Fruit fly (Drosophila melanogaster) whole organism, embryonic: ENCODE data around the gene CG1628.

ENCODE experiments used
- Antp ChIP-seq: fragments of 200-800 bp; sonication (Bioruptor generic); optimal IDR thresholded peaks from 3 replicates; lab custom pipeline; 2016; ENCODE audit warnings: missing biosample characterization, missing genetic modification characterization
- Bgb ChIP-seq: fragments of 200-800 bp; sonication (Bioruptor generic); IDR thresholded peaks from 2 replicates; pipeline ENCODE4 v1.3.6; 2022; ENCODE audit warnings: missing biosample characterization, missing genetic modification characterization; ENCODE audit not compliant: partially characterized antibody
- CG10267 ChIP-seq: fragments of 200-800 bp; sonication (Bioruptor generic); optimal IDR thresholded peaks from 2 replicates; lab custom pipeline; 2018; ENCODE audit warnings: missing biosample characterization, mild to moderate bottlenecking, missing genetic modification characterization, moderate library complexity
- CG10366 ChIP-seq: fragments of 200-800 bp; sonication (Bioruptor generic); IDR thresholded peaks from 2 replicates; pipeline ENCODE4 v1.3.6; 2022; ENCODE audit warnings: missing biosample characterization, missing genetic modification characterization
- CG10979 ChIP-seq: fragments of 200-800 bp; sonication (Bioruptor generic); optimal IDR thresholded peaks from 2 replicates; lab custom pipeline; 2018; ENCODE audit warnings: missing biosample characterization, mild to moderate bottlenecking, missing genetic modification characterization, moderate library complexity
- CG11398 ChIP-seq: fragments of 200-800 bp; sonication (Bioruptor generic); optimal IDR thresholded peaks from 2 replicates; lab custom pipeline; 2016; ENCODE audit warnings: missing biosample characterization, missing genetic modification characterization
- CG11456 ChIP-seq: fragments of 200-800 bp; sonication (Bioruptor generic); IDR thresholded peaks from 3 replicates; pipeline ENCODE4 v1.3.6; 2022; ENCODE audit warnings: missing biosample characterization, missing genetic modification characterization
- CG12391 ChIP-seq: fragments of 200-800 bp; sonication (Bioruptor generic); optimal IDR thresholded peaks from 3 replicates; lab custom pipeline; 2018; ENCODE audit warnings: missing biosample characterization, mild to moderate bottlenecking, missing genetic modification characterization, moderate library complexity
- CG12659 ChIP-seq: fragments of 200-800 bp; sonication (Bioruptor generic); optimal IDR thresholded peaks from 3 replicates; lab custom pipeline; 2017; ENCODE audit warnings: mild to moderate bottlenecking, missing biosample characterization, missing genetic modification reagents, missing genetic modification characterization
- CG13424 ChIP-seq: fragments of 200-800 bp; sonication (Bioruptor generic); optimal IDR thresholded peaks from 2 replicates; lab custom pipeline; 2019; ENCODE audit warnings: missing biosample characterization, mild to moderate bottlenecking, missing genetic modification characterization, moderate library complexity
- CG14667 ChIP-seq: fragments of 200-800 bp; sonication (Bioruptor generic); IDR thresholded peaks from 2 replicates; pipeline ENCODE4 v1.3.6; 2022; ENCODE audit warnings: missing biosample characterization, missing genetic modification characterization
- CG14860 ChIP-seq: fragments of 200-800 bp; sonication (Bioruptor generic); IDR thresholded peaks from 3 replicates; pipeline ENCODE4 v1.3.6; 2022; ENCODE audit warnings: missing biosample characterization, missing genetic modification characterization; ENCODE audit not compliant: partially characterized antibody
- CG1602 ChIP-seq: fragments of 200-800 bp; sonication (Bioruptor generic); optimal IDR thresholded peaks from 3 replicates; lab custom pipeline; 2016; ENCODE audit warnings: missing biosample characterization, missing genetic modification characterization
- CG16779 ChIP-seq: fragments of 200-800 bp; sonication (Bioruptor generic); IDR thresholded peaks from 2 replicates; pipeline ENCODE4 v1.3.6; 2022; ENCODE audit warnings: missing biosample characterization, missing genetic modification characterization
- CG1832 ChIP-seq: fragments of 200-800 bp; sonication (Bioruptor generic); optimal IDR thresholded peaks from 2 replicates; lab custom pipeline; 2017; ENCODE audit warnings: missing biosample characterization, mild to moderate bottlenecking, missing genetic modification characterization, inconsistent platforms
- CG33557 ChIP-seq: fragments of 200-800 bp; sonication (Bioruptor generic); optimal IDR thresholded peaks from 2 replicates; lab custom pipeline; 2019; ENCODE audit warnings: missing biosample characterization, mild to moderate bottlenecking, missing genetic modification characterization, moderate library complexity
- CG3726 ChIP-seq: fragments of 200-800 bp; sonication (Bioruptor generic); IDR thresholded peaks from 3 replicates; pipeline ENCODE4, ENCODE4 v1.3.6; 2022; ENCODE audit warnings: missing biosample characterization, missing genetic modification characterization
- CG4424 ChIP-seq: fragments of 200-800 bp; sonication (Bioruptor generic); optimal IDR thresholded peaks from 3 replicates; lab custom pipeline; 2016; ENCODE audit warnings: missing biosample characterization, missing genetic modification characterization
- CG6175 ChIP-seq: fragments of 200-800 bp; sonication (Bioruptor generic); IDR thresholded peaks from 3 replicates; pipeline ENCODE4 v1.3.6; 2022; ENCODE audit warnings: missing biosample characterization, missing genetic modification characterization
- CG6254 ChIP-seq: fragments of 200-800 bp; sonication (Bioruptor generic); optimal IDR thresholded peaks from 3 replicates; lab custom pipeline; 2017; ENCODE audit warnings: mild to moderate bottlenecking, missing biosample characterization, missing genetic modification reagents, missing genetic modification characterization
- CG7987 ChIP-seq: fragments of 200-800 bp; sonication (Bioruptor generic); optimal IDR thresholded peaks from 2 replicates; lab custom pipeline; 2018; ENCODE audit warnings: missing biosample characterization, mild to moderate bottlenecking, missing genetic modification characterization, moderate library complexity
- CG8290 ChIP-seq, 3 experiments: fragments of 200-800 bp; sonication (Bioruptor generic); optimal IDR thresholded peaks; 2 replicates each; lab custom pipeline; 2016 to 2019; ENCODE audit warnings: missing biosample characterization in 3 of 3, missing genetic modification characterization in 3 of 3, mild to moderate bottlenecking in 2 of 3, moderate library complexity in 1 of 3
- CG8478 ChIP-seq: fragments of >200 bp; optimal IDR thresholded peaks from 2 replicates; lab custom pipeline; 2018
- CG9215 ChIP-seq: fragments of 200-800 bp; sonication (Bioruptor generic); IDR thresholded peaks from 2 replicates; pipeline ENCODE4 v1.3.6; 2022; ENCODE audit warnings: missing biosample characterization, missing genetic modification characterization
- CG9876 ChIP-seq: fragments of 200-800 bp; sonication (Bioruptor generic); optimal IDR thresholded peaks from 2 replicates; lab custom pipeline; 2016; ENCODE audit warnings: missing biosample characterization, missing genetic modification characterization
- CoRest ChIP-seq: fragments of 200-800 bp; sonication (Bioruptor generic); optimal IDR thresholded peaks from 3 replicates; lab custom pipeline; 2018; ENCODE audit warnings: missing biosample characterization, mild to moderate bottlenecking, missing genetic modification characterization, moderate library complexity
- CrebB ChIP-seq: fragments of 200-800 bp; sonication (Bioruptor generic); optimal IDR thresholded peaks from 3 replicates; lab custom pipeline; 2018; ENCODE audit warnings: missing biosample characterization, mild to moderate bottlenecking, missing genetic modification characterization
- Doc2 ChIP-seq: fragments of 200-800 bp; sonication (Bioruptor generic); IDR thresholded peaks from 2 replicates; pipeline ENCODE4 v1.3.6; 2022; ENCODE audit warnings: missing biosample characterization, missing genetic modification characterization
- HmgZ ChIP-seq: fragments of 200-800 bp; sonication (Bioruptor generic); optimal IDR thresholded peaks from 2 replicates; lab custom pipeline; 2018; ENCODE audit warnings: missing biosample characterization, mild to moderate bottlenecking, missing genetic modification characterization
- Jarid2 ChIP-seq: fragments of 200-800 bp; sonication (Bioruptor generic); optimal IDR thresholded peaks from 3 replicates; lab custom pipeline; 2017; ENCODE audit warnings: mild to moderate bottlenecking, missing biosample characterization, missing genetic modification reagents, missing genetic modification characterization
- Mrtf ChIP-seq: fragments of 200-800 bp; sonication (Bioruptor generic); IDR thresholded peaks from 3 replicates; pipeline ENCODE4 v1.3.6; 2022; ENCODE audit warnings: missing biosample characterization, missing genetic modification characterization
- Oli ChIP-seq: fragments of 200-800 bp; sonication (Bioruptor generic); optimal IDR thresholded peaks from 2 replicates; lab custom pipeline; 2018; ENCODE audit warnings: missing biosample characterization, mild to moderate bottlenecking, missing genetic modification characterization, moderate library complexity
- Ptx1 ChIP-seq: fragments of 200-800 bp; sonication (Bioruptor generic); IDR thresholded peaks from 2 replicates; pipeline ENCODE4 v1.3.6; 2022; ENCODE audit warnings: missing biosample characterization, missing genetic modification characterization
- Sry-δ ChIP-seq: fragments of 200-800 bp; sonication (Bioruptor generic); optimal IDR thresholded peaks from 2 replicates; lab custom pipeline; 2016; ENCODE audit warnings: missing biosample characterization, missing genetic modification characterization
- Usf ChIP-seq: fragments of 200-800 bp; sonication (Bioruptor generic); optimal IDR thresholded peaks from 2 replicates; lab custom pipeline; 2017; ENCODE audit warnings: missing genotype, missing biosample characterization, missing genetic modification characterization
- ase ChIP-seq: fragments of 200-800 bp; sonication (Bioruptor generic); IDR thresholded peaks from 3 replicates; pipeline ENCODE4 v1.3.6; 2022; ENCODE audit warnings: missing biosample characterization, missing genetic modification characterization
- btn ChIP-seq: fragments of 200-800 bp; sonication (Bioruptor generic); optimal IDR thresholded peaks from 2 replicates; lab custom pipeline; 2016; ENCODE audit warnings: missing biosample characterization, missing genetic modification characterization
- chinmo ChIP-seq: fragments of 200-800 bp; sonication (Bioruptor generic); IDR thresholded peaks from 4 replicates; pipeline ENCODE4 v1.3.6; 2022; ENCODE audit warnings: missing biosample characterization, missing genetic modification characterization; ENCODE audit not compliant: partially characterized antibody
- ci ChIP-seq: fragments of 200-800 bp; sonication (Bioruptor generic); IDR thresholded peaks from 3 replicates; pipeline ENCODE4 v1.3.6; 2022; ENCODE audit warnings: missing biosample characterization, missing genetic modification characterization
- crol ChIP-seq: fragments of 200-800 bp; sonication (Bioruptor generic); IDR thresholded peaks from 2 replicates; pipeline ENCODE4 v1.3.6; 2022; ENCODE audit warnings: missing biosample characterization, missing genetic modification characterization
- dmrt99B ChIP-seq: fragments of 200-800 bp; sonication (Bioruptor generic); optimal IDR thresholded peaks from 2 replicates; lab custom pipeline; 2018; ENCODE audit warnings: missing biosample characterization, mild to moderate bottlenecking, missing genetic modification characterization, moderate library complexity
- hbn ChIP-seq: fragments of 200-800 bp; sonication (Bioruptor generic); IDR thresholded peaks from 2 replicates; pipeline ENCODE4 v1.3.6; 2022; ENCODE audit warnings: missing biosample characterization, missing genetic modification characterization; ENCODE audit not compliant: partially characterized antibody
- kay ChIP-seq: fragments of 200-800 bp; sonication (Bioruptor generic); optimal IDR thresholded peaks from 2 replicates; lab custom pipeline; 2016; ENCODE audit warnings: missing biosample characterization, missing genetic modification characterization
- lmd ChIP-seq: fragments of 200-800 bp; sonication (Bioruptor generic); IDR thresholded peaks from 2 replicates; pipeline ENCODE4 v1.3.6; 2022; ENCODE audit warnings: missing biosample characterization, missing genetic modification characterization
- maf-S ChIP-seq: fragments of 200-800 bp; sonication (Bioruptor generic); optimal IDR thresholded peaks from 2 replicates; lab custom pipeline; 2016; ENCODE audit warnings: missing biosample characterization, missing genetic modification characterization
- onecut ChIP-seq: fragments of 200-800 bp; sonication (Bioruptor generic); IDR thresholded peaks from 2 replicates; pipeline ENCODE4 v1.3.6; 2022; ENCODE audit warnings: missing biosample characterization, missing genetic modification characterization
- run ChIP-seq: fragments of 200-800 bp; sonication (Bioruptor generic); optimal IDR thresholded peaks from 3 replicates; lab custom pipeline; 2018; ENCODE audit warnings: missing biosample characterization, mild to moderate bottlenecking, missing genetic modification characterization
- sob ChIP-seq: fragments of 200-800 bp; sonication (Bioruptor generic); IDR thresholded peaks from 2 replicates; pipeline ENCODE4 v1.3.6; 2022; ENCODE audit warnings: missing biosample characterization, missing genetic modification characterization
- ttk ChIP-seq: fragments of 200-800 bp; sonication (Bioruptor generic); IDR thresholded peaks from 2 replicates; pipeline ENCODE4 v2.1.2; 2022; ENCODE audit warnings: missing biosample characterization, missing genetic modification characterization
- zen2 ChIP-seq: fragments of 200-800 bp; sonication (Bioruptor generic); IDR thresholded peaks from 3 replicates; pipeline ENCODE4 v1.3.6; 2022; ENCODE audit warnings: missing biosample characterization, missing genetic modification characterization; ENCODE audit not compliant: partially characterized antibody

Gene CG1628

dm6 chrX:10601479-10601921 is 1.0 kb downstream of the CG1628 start (continued):
- TF ChIP-seq CG6175 (GFP tag; lab: Robert Waterston, UW) (0 out of 3 replicates have a peak, but pooled peaks have one; percentile 44), CG11398 (GFP tag; lab: Kevin White, UChicago) (no peak), ttk (GFP tag; lab: Robert Waterston, UW) (peak; percentile 50; the same call in 1 of the 2 replicates), CG1602 (GFP tag; lab: Kevin White, UChicago) (peak; percentile 59), onecut (no peak), Antp (peak; percentile 6), CG10366 (peak; percentile 21; the same call in 1 of the 2 replicates), run (tag; lab: Kevin White, UChicago) (no peak), CG14860 (GFP tag; lab: Robert Waterston, UW) (no peak), sob (GFP tag; lab: Robert Waterston, UW) (peak; percentile 32; the same call in 1 of the 2 replicates), CG4424 (GFP tag; lab: Kevin White, UChicago) (peak; percentile 31), Oli (peak; percentile 30), CG6254 (no peak), lmd (GFP tag; lab: Robert Waterston, UW) (peak; percentile 67), CrebB (tag; lab: Kevin White, UChicago) (no peak), HmgZ (peak; percentile 2), dmrt99B (peak; percentile 23), CG16779 (GFP tag; lab: Robert Waterston, UW) (no peak), CG8290 (GFP tag; optimal IDR thresholded peaks at IDR 0.05; lab: Kevin White, UChicago) (no peak), CG8290 (tag; optimal IDR thresholded peaks at IDR 0.05; lab: Kevin White, UChicago) (peak in 1 of 2 experiments; percentile 58), Sry-δ (GFP tag; lab: Kevin White, UChicago) (peak; percentile 57), zen2 (GFP tag; lab: Robert Waterston, UW) (0 out of 3 replicates have a peak, but pooled peaks have one; percentile 7), kay (GFP tag; lab: Kevin White, UChicago) (no peak), CG7987 (GFP tag; lab: Kevin White, UChicago) (no peak), Doc2 (GFP tag; lab: Robert Waterston, UW) (no peak), CG33557 (no peak), CG12391 (peak; percentile 60), CG10979 (tag; lab: Kevin White, UChicago) (peak; percentile 21), Ptx1 (GFP tag; lab: Robert Waterston, UW) (peak; percentile 59; the same call in 1 of the 2 replicates), chinmo (no peak), Jarid2 (GFP tag; lab: Kevin White, UChicago) (peak; percentile 75), maf-S (GFP tag; lab: Kevin White, UChicago) (peak; percentile 13), Mrtf (GFP tag; lab: Robert Waterston, UW) (peak; percentile 23; the same call in 1 of the 3 replicates), ase (GFP tag; lab: Robert Waterston, UW) (peak; percentile 47; the same call in 1 of the 3 replicates), CG14667 (GFP tag; lab: Robert Waterston, UW) (peak; percentile 45; the same call in 1 of the 2 replicates), CG8478 (lab: Kevin White, UChicago) (no peak), CG3726 (GFP tag; lab: Robert Waterston, UW) (no peak), CG1832 (GFP tag; lab: Kevin White, UChicago) (no peak), hbn (GFP tag; lab: Robert Waterston, UW) (no peak), crol (peak; percentile 86), btn (GFP tag; lab: Kevin White, UChicago) (no peak), Usf (GFP tag; lab: Kevin White, UChicago) (peak; percentile 23), CG9876 (GFP tag; lab: Kevin White, UChicago) (no peak), CG13424 (tag; lab: Kevin White, UChicago) (peak; percentile 39), CG9215 (GFP tag; lab: Robert Waterston, UW) (peak; percentile 47; the same call in 1 of the 2 replicates), CG12659 (GFP tag; lab: Kevin White, UChicago) (peak; percentile 30), CG10267 (tag; lab: Kevin White, UChicago) (peak; percentile 15), Bgb (GFP tag; lab: Robert Waterston, UW) (peak; percentile 51), CG11456 (GFP tag; lab: Robert Waterston, UW) (peak; percentile 75), ci (GFP tag; lab: Robert Waterston, UW) (peak; percentile 72; the same call in 2 of the 3 replicates), CoRest (tag; lab: Kevin White, UChicago) (peak; percentile 61)
